Fruit fly (Drosophila melanogaster): Measurements from ENCODE around the gene Spn77Bc.

The Spn77Bc gene

DNA sequence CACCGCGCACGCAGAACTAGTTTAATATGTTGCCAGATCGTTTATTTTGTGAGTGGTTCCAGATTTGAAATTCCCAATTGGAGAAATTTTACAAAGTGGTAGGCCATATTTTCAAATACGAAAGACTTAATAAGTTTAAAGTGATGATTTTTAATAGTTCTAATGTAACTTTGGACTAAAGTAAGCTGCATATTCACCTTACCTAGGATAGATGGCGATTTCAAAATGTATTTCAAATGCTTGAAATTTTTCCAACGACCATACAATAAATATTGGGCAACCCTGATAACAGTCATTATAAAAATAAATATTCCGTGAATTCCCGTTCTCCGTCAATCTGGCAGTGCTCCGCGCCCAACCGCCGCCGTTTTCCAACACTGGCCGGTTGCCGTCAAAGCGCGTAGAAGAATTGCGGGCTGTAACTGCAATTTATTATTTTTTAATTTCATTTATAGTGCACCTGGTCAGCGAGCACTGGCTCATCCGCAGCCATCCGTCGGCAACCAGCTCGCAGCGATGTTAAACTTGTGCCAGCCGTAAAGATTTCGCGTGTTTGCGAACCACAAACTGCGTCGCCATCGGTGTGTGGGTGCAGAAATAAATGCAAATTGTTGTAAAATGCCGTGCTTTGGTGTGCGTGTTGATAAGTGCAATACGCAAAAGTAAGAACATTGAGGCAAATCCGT lies 33.6 kb downstream of the Spn77Bc start, which contains the start of the genes Ide and RhoBTB (continued):
- TF ChIP-seq CG12155 (GFP tag; optimal IDR thresholded peaks at IDR 0.05) (peak; percentile 86), usp (GFP tag; optimal IDR thresholded peaks at IDR 0.05) (no peak), pho (GFP tag; optimal IDR thresholded peaks at IDR 0.05) (peak; percentile 92), Camta (GFP tag; optimal IDR thresholded peaks at IDR 0.05) (peak; percentile 85), Mad (GFP tag; optimal IDR thresholded peaks at IDR 0.05) (peak; percentile 77), mirr (GFP tag; optimal IDR thresholded peaks at IDR 0.05) (no peak), CG9817 (tag; optimal IDR thresholded peaks at IDR 0.05) (peak; percentile 95), insv (GFP tag; optimal IDR thresholded peaks at IDR 0.05) (peak; percentile 87 to 98), CG7271 (tag; optimal IDR thresholded peaks at IDR 0.05) (no peak), Mrtf (GFP tag; IDR thresholded peaks at IDR 0.05) (peak; percentile 61), mam (GFP tag; optimal IDR thresholded peaks at IDR 0.05) (peak; percentile 96), Dek (tag; optimal IDR thresholded peaks at IDR 0.05) (peak; percentile 73), ind (GFP tag; optimal IDR thresholded peaks at IDR 0.05) (peak; percentile 93), CG12299 (tag; optimal IDR thresholded peaks at IDR 0.05) (peak; percentile 27), Rx (GFP tag; IDR thresholded peaks at IDR 0.05) (0 out of 2 replicates have a peak, but pooled peaks have one; percentile 41), CG16863 (GFP tag; optimal IDR thresholded peaks at IDR 0.05) (peak; percentile 70), CHES-1-like (GFP tag; optimal IDR thresholded peaks at IDR 0.05) (peak; percentile 88), Nf-YC (tag; optimal IDR thresholded peaks at IDR 0.05) (no peak), CG14441 (GFP tag; IDR thresholded peaks at IDR 0.05) (peak; percentile 75), CG10274 (GFP tag; optimal IDR thresholded peaks at IDR 0.05) (peak; percentile 38), nom (GFP tag; optimal IDR thresholded peaks at IDR 0.05) (peak; percentile 30), ewg (GFP tag; optimal IDR thresholded peaks at IDR 0.05) (peak; percentile 74), CG6791 (GFP tag; IDR thresholded peaks at IDR 0.05; ENCODE audit: partially characterized antibody) (no peak), cad (GFP tag; optimal IDR thresholded peaks at IDR 0.05) (no peak), NFAT (GFP tag; IDR thresholded peaks at IDR 0.05) (peak; percentile 63), CG10565 (GFP tag; optimal IDR thresholded peaks at IDR 0.05) (no peak), Lhr (GFP tag; optimal IDR thresholded peaks at IDR 0.05) (peak; percentile 89), CG2202 (tag; optimal IDR thresholded peaks at IDR 0.05) (no peak), btn (GFP tag; optimal IDR thresholded peaks at IDR 0.05) (peak; percentile 12), CG30020 (tag; optimal IDR thresholded peaks at IDR 0.05) (peak; percentile 66), Xbp1 (GFP tag; optimal IDR thresholded peaks at IDR 0.05) (peak; percentile 88), B-H2 (GFP tag; optimal IDR thresholded peaks at IDR 0.05) (peak; percentile 82), hb (GFP tag; IDR thresholded peaks at IDR 0.05; ENCODE audit: partially characterized antibody) (no peak), ase (GFP tag; IDR thresholded peaks at IDR 0.05) (peak; percentile 44; the same call in 2 of the 3 replicates), CG14667 (GFP tag; IDR thresholded peaks at IDR 0.05) (peak; percentile 58), bcd (GFP tag; optimal IDR thresholded peaks at IDR 0.05) (peak; percentile 82), chinmo (GFP tag; IDR thresholded peaks at IDR 0.05; ENCODE audit: partially characterized antibody) (0 out of 4 replicates have a peak, but pooled peaks have one; percentile 32), CG4360 (GFP tag; IDR thresholded peaks at IDR 0.05) (no peak), sqz (GFP tag; optimal IDR thresholded peaks at IDR 0.05) (no peak), CG12744 (GFP tag; optimal IDR thresholded peaks at IDR 0.05) (peak; percentile 37), CG15011 (GFP tag; optimal IDR thresholded peaks at IDR 0.05) (no peak), D19A (tag; optimal IDR thresholded peaks at IDR 0.05) (no peak), CG7928 (GFP tag; optimal IDR thresholded peaks at IDR 0.05) (peak; percentile 57), zfh1 (GFP tag; IDR thresholded peaks at IDR 0.05) (peak; percentile 48; the same call in 1 of the 3 replicates), vfl (GFP tag; optimal IDR thresholded peaks at IDR 0.05) (peak; percentile 81), gfzf (GFP tag; optimal IDR thresholded peaks at IDR 0.05) (peak; percentile 19), HLH3B (GFP tag; IDR thresholded peaks at IDR 0.05) (peak; percentile 46; the same call in 1 of the 2 replicates), Ssrp (tag; optimal IDR thresholded peaks at IDR 0.05) (peak; percentile 77), Sox102F (GFP tag; optimal IDR thresholded peaks at IDR 0.05) (peak; percentile 73)
